Fruit fly (Drosophila melanogaster) whole organism, prepupa: ENCODE results near the gene Dscam3.

Experiments
- CG34406 ChIP-seq: fragments of 200-800 bp; sonication (Bioruptor generic); optimal IDR thresholded peaks from 3 replicates; lab custom pipeline; 2016; ENCODE audit warnings: missing biosample characterization, missing genetic modification characterization
- CG4318 ChIP-seq: fragments of 200-800 bp; sonication (Bioruptor generic); optimal IDR thresholded peaks from 3 replicates; lab custom pipeline; 2017; ENCODE audit warnings: missing biosample characterization, mild to moderate bottlenecking, missing genetic modification characterization
- CG6808 ChIP-seq: fragments of 200-800 bp; sonication (Bioruptor generic); optimal IDR thresholded peaks from 3 replicates; lab custom pipeline; 2017; ENCODE audit warnings: missing biosample characterization, missing genetic modification characterization, mild to moderate bottlenecking, moderate library complexity, missing genetic modification reagents
- CG9139 ChIP-seq: fragments of 200-800 bp; sonication (Bioruptor generic); optimal IDR thresholded peaks from 3 replicates; lab custom pipeline; 2017; ENCODE audit warnings: missing biosample characterization, mild to moderate bottlenecking, missing genetic modification characterization
- Hr4 ChIP-seq: fragments of 200-800 bp; sonication (Bioruptor generic); optimal IDR thresholded peaks from 3 replicates; lab custom pipeline; 2016; ENCODE audit warnings: missing biosample characterization, missing genetic modification characterization
- Smox ChIP-seq: fragments of 200-800 bp; sonication (Bioruptor generic); optimal IDR thresholded peaks from 3 replicates; lab custom pipeline; 2016; ENCODE audit warnings: missing biosample characterization, missing genetic modification characterization
- dsx ChIP-seq: fragments of 200-800 bp; optimal IDR thresholded peaks from 3 replicates; lab custom pipeline; 2019; ENCODE audit warnings: missing biosample characterization, mild to moderate bottlenecking, missing genetic modification characterization, moderate library complexity; ENCODE audit not compliant: poor library complexity, severe bottlenecking
- ss ChIP-seq, 2 experiments: fragments of 200-800 bp; sonication (Bioruptor generic); optimal IDR thresholded peaks; 2 replicates in 1 of 2; 3 replicates in 1 of 2; lab custom pipeline; 2017 to 2018; ENCODE audit warnings: mild to moderate bottlenecking in 2 of 2, missing biosample characterization in 2 of 2, missing genetic modification characterization in 2 of 2, moderate library complexity in 1 of 2
- vri ChIP-seq: fragments of 200-800 bp; sonication (Bioruptor generic); optimal IDR thresholded peaks from 3 replicates; lab custom pipeline; 2016; ENCODE audit warnings: missing biosample characterization, mild to moderate bottlenecking, missing genetic modification characterization

- TF ChIP-seq vri (GFP tag; lab: Kevin White, UChicago) (no peak), CG34406 (GFP tag; lab: Kevin White, UChicago) (no peak), Smox (GFP tag; lab: Kevin White, UChicago) (no peak), ss (GFP tag; optimal IDR thresholded peaks at IDR 0.05; lab: Kevin White, UChicago) (no peak), dsx (no peak), CG4318 (GFP tag; lab: Kevin White, UChicago) (no peak), CG9139 (GFP tag; lab: Kevin White, UChicago) (no peak), CG6808 (GFP tag; lab: Kevin White, UChicago) (no peak), Hr4 (GFP tag; lab: Kevin White, UChicago) (no peak)
Observed at dm6 chr3R:17434330-17434729, 71.1 kb downstream of the Dscam3 start, which contains the start of gene CG44090.
